Worm (Caenorhabditis elegans): ENCODE measurements around the gene C34F6.12.

C34F6.12 gene

ce11 chrX:11250983-11251382 is 24.5 kb upstream of the C34F6.12 start:
- TF ChIP-seq flt-1 (GFP tag; IDR thresholded peaks at IDR 0.05) (no peak), T22C8.4 (GFP tag; IDR thresholded peaks at IDR 0.05) (no peak), ref-1 (GFP tag; conservative IDR thresholded peaks at IDR 0.05) (no peak), klf-2 (GFP tag; conservative IDR thresholded peaks at IDR 0.05) (no peak), tab-1 (GFP tag; IDR thresholded peaks at IDR 0.05) (no peak), ztf-29 (GFP tag; IDR thresholded peaks at IDR 0.05) (no peak)

- TF ChIP-seq med-1 (GFP tag; optimal IDR thresholded peaks at IDR 0.05; ENCODE audit: insufficient read depth) (no peak), cog-1 (tag; optimal IDR thresholded peaks at IDR 0.05) (no peak), ztf-23 (GFP tag; IDR thresholded peaks at IDR 0.05) (no peak), ref-1 (GFP tag; conservative IDR thresholded peaks at IDR 0.05) (no peak), tab-1 (GFP tag; IDR thresholded peaks at IDR 0.05) (no peak), flt-1 (GFP tag; IDR thresholded peaks at IDR 0.05) (no peak)
These were observed 22.9 kb upstream of the C34F6.12 start for ce11 chrX:11249392-11249791.

ce11 chrX:11248083-11248482 is 21.6 kb upstream of the C34F6.12 start:
- TF ChIP-seq ztf-23 (GFP tag; IDR thresholded peaks at IDR 0.05) (no peak), cog-1 (tag; optimal IDR thresholded peaks at IDR 0.05) (peak; percentile 2), flt-1 (GFP tag; IDR thresholded peaks at IDR 0.05) (peak; percentile 37; the same call in 1 of the 2 replicates), klf-2 (GFP tag; conservative IDR thresholded peaks at IDR 0.05) (no peak)

ce11 chrX:11245056-11245455 is 18.6 kb upstream of the C34F6.12 start:
- TF ChIP-seq ztf-23 (GFP tag; IDR thresholded peaks at IDR 0.05) (0 out of 2 replicates have a peak, but pooled peaks have one; percentile 41), ztf-29 (GFP tag; IDR thresholded peaks at IDR 0.05) (no peak)

ce11 chrX:11243604-11244003 is 17.1 kb upstream of the C34F6.12 start:
- no peak for TF ChIP-seq ztf-23 (GFP tag; IDR thresholded peaks at IDR 0.05)
- no peak for TF ChIP-seq flt-1 (GFP tag; IDR thresholded peaks at IDR 0.05)
- no peak for TF ChIP-seq med-1 (GFP tag; optimal IDR thresholded peaks at IDR 0.05; ENCODE audit: insufficient read depth)
- no peak for TF ChIP-seq ref-1 (GFP tag; conservative IDR thresholded peaks at IDR 0.05)
- TF ChIP-seq ztf-29 (GFP tag; IDR thresholded peaks at IDR 0.05) = no peak
- no peak for TF ChIP-seq klf-2 (GFP tag; conservative IDR thresholded peaks at IDR 0.05)
- no peak for TF ChIP-seq tab-1 (GFP tag; IDR thresholded peaks at IDR 0.05)
- no peak for TF ChIP-seq T22C8.4 (GFP tag; IDR thresholded peaks at IDR 0.05)
- TF ChIP-seq cog-1 (tag; optimal IDR thresholded peaks at IDR 0.05) = no peak

- TF ChIP-seq flt-1 (GFP tag; IDR thresholded peaks at IDR 0.05) = no peak
These were observed 15.0 kb upstream of the C34F6.12 start for ce11 chrX:11241479-11241878.

- TF ChIP-seq med-1 (GFP tag; optimal IDR thresholded peaks at IDR 0.05; ENCODE audit: insufficient read depth) = no peak
- TF ChIP-seq ztf-23 (GFP tag; IDR thresholded peaks at IDR 0.05) = no peak
- TF ChIP-seq cog-1 (tag; optimal IDR thresholded peaks at IDR 0.05) = no peak
- no peak for TF ChIP-seq tab-1 (GFP tag; IDR thresholded peaks at IDR 0.05)
- TF ChIP-seq flt-1 (GFP tag; IDR thresholded peaks at IDR 0.05) = no peak
- no peak for TF ChIP-seq klf-2 (GFP tag; conservative IDR thresholded peaks at IDR 0.05)
- no peak for TF ChIP-seq ztf-29 (GFP tag; IDR thresholded peaks at IDR 0.05)
- no peak for TF ChIP-seq ref-1 (GFP tag; conservative IDR thresholded peaks at IDR 0.05)
- TF ChIP-seq T22C8.4 (GFP tag; IDR thresholded peaks at IDR 0.05) = no peak
These were observed 14.2 kb upstream of the C34F6.12 start, which contains the start of gene C34F6.10 for ce11 chrX:11240585-11241115. Gene C34F6.10 (minus strand): TSS chrX:11240635.

- TF ChIP-seq klf-2 (GFP tag; conservative IDR thresholded peaks at IDR 0.05) (no peak), T22C8.4 (GFP tag; IDR thresholded peaks at IDR 0.05) (no peak), tab-1 (GFP tag; IDR thresholded peaks at IDR 0.05) (no peak), ref-1 (GFP tag; conservative IDR thresholded peaks at IDR 0.05) (no peak), ztf-23 (GFP tag; IDR thresholded peaks at IDR 0.05) (no peak), med-1 (GFP tag; optimal IDR thresholded peaks at IDR 0.05; ENCODE audit: insufficient read depth) (no peak), ztf-29 (GFP tag; IDR thresholded peaks at IDR 0.05) (no peak), flt-1 (GFP tag; IDR thresholded peaks at IDR 0.05) (no peak), cog-1 (tag; optimal IDR thresholded peaks at IDR 0.05) (no peak)
These were observed 3.8 kb downstream of the C34F6.12 start, which contains the start of gene C34F6.9 for ce11 chrX:11222597-11223218. Gene C34F6.9 (minus strand): TSS chrX:11222647.

ce11 chrX:11215420-11216050 is 11.0 kb downstream of the C34F6.12 start, which contains the start of the genes C34F6.7 and idh-2:
Gene C34F6.7 (minus strand): TSS chrX:11215470.
Gene idh-2 (plus strand): TSS chrX:11216000.
- TF ChIP-seq klf-2 (GFP tag; conservative IDR thresholded peaks at IDR 0.05) = no peak
- no peak for TF ChIP-seq tab-1 (GFP tag; IDR thresholded peaks at IDR 0.05)
- TF ChIP-seq ref-1 (GFP tag; conservative IDR thresholded peaks at IDR 0.05) = no peak
- TF ChIP-seq cog-1 (tag; optimal IDR thresholded peaks at IDR 0.05) = no peak
- no peak for TF ChIP-seq flt-1 (GFP tag; IDR thresholded peaks at IDR 0.05)
- TF ChIP-seq ztf-29 (GFP tag; IDR thresholded peaks at IDR 0.05) = no peak
- no peak for TF ChIP-seq med-1 (GFP tag; optimal IDR thresholded peaks at IDR 0.05; ENCODE audit: insufficient read depth)
- no peak for TF ChIP-seq T22C8.4 (GFP tag; IDR thresholded peaks at IDR 0.05)
- no peak for TF ChIP-seq ztf-23 (GFP tag; IDR thresholded peaks at IDR 0.05)

- no peak for TF ChIP-seq ztf-29 (GFP tag; IDR thresholded peaks at IDR 0.05)
- TF ChIP-seq cog-1 (tag; optimal IDR thresholded peaks at IDR 0.05) = no peak
- TF ChIP-seq T22C8.4 (GFP tag; IDR thresholded peaks at IDR 0.05) = no peak
- no peak for TF ChIP-seq tab-1 (GFP tag; IDR thresholded peaks at IDR 0.05)
- no peak for TF ChIP-seq med-1 (GFP tag; optimal IDR thresholded peaks at IDR 0.05; ENCODE audit: insufficient read depth)
- no peak for TF ChIP-seq ref-1 (GFP tag; conservative IDR thresholded peaks at IDR 0.05)
- TF ChIP-seq klf-2 (GFP tag; conservative IDR thresholded peaks at IDR 0.05) = no peak
- TF ChIP-seq flt-1 (GFP tag; IDR thresholded peaks at IDR 0.05) = no peak
- no peak for TF ChIP-seq ztf-23 (GFP tag; IDR thresholded peaks at IDR 0.05)
These were observed 15.1 kb downstream of the C34F6.12 start for ce11 chrX:11211360-11211759.

Data from whole organism, midembryonic.